Worm (Caenorhabditis elegans): ENCODE data around the gene F10C5.3.

ce11 chrIII:486077-486597 lies 2.5 kb downstream of the F10C5.3 start, which contains the start of gene nlp-32:
- TF ChIP-seq nhr-77 (tag; optimal IDR thresholded peaks at IDR 0.05) (no peak), ztf-4 (tag; optimal IDR thresholded peaks at IDR 0.05) (no peak), daf-12 (tag; optimal IDR thresholded peaks at IDR 0.05) (no peak), nhr-11 (tag; optimal IDR thresholded peaks at IDR 0.05) (no peak), ZK546.5 (tag; optimal IDR thresholded peaks at IDR 0.05) (no peak), unc-62 (GFP tag; optimal IDR thresholded peaks at IDR 0.05) (no peak), elt-3 (tag; optimal IDR thresholded peaks at IDR 0.05) (no peak), tbx-2 (tag; optimal IDR thresholded peaks at IDR 0.05) (no peak), elt-2 (tag; optimal IDR thresholded peaks at IDR 0.05) (no peak), skn-1 (tag; optimal IDR thresholded peaks at IDR 0.05) (no peak)
